Worm (Caenorhabditis elegans) whole organism, L4 larva: ENCODE data around the gene T08D10.4.

Experiments
- aha-1 ChIP-seq: fragments of 150-350 bp; peaks from one replicate; lab custom pipeline; 2014; ENCODE audit warnings: missing biosample characterization, missing genetic modification characterization
- dmd-6 ChIP-seq: fragments of 200-800 bp; sonication (Bioruptor generic); IDR thresholded peaks from 2 replicates; pipeline ENCODE4 v1.3.6; 2022; ENCODE audit warnings: missing genetic modification reagents, missing genetic modification characterization, missing compliant biosample characterization
- fkh-10 ChIP-seq: fragments of 150-350 bp; optimal IDR thresholded peaks from 2 replicates; lab custom pipeline; 2014; ENCODE audit warnings: missing biosample characterization, missing genetic modification reagents, missing genetic modification characterization
- hlh-30 ChIP-seq: sonication (generic microtip); optimal IDR thresholded peaks from 2 replicates; lab custom pipeline; 2017; ENCODE audit warnings: antibody characterized with exemption, mild to moderate bottlenecking, missing genetic modification characterization, missing compliant biosample characterization; ENCODE audit not compliant: insufficient read depth
- jun-1 ChIP-seq: fragments of 150-350 bp; optimal IDR thresholded peaks from 2 replicates; lab custom pipeline; 2014; ENCODE audit warnings: missing biosample characterization, missing genetic modification reagents, missing genetic modification characterization
- lim-7 ChIP-seq: fragments of 200-800 bp; sonication (Bioruptor generic); IDR thresholded peaks from 2 replicates; pipeline ENCODE4 v1.3.6; 2022; ENCODE audit warnings: missing genetic modification characterization, missing compliant biosample characterization
- lin-13 ChIP-seq: fragments of 150-350 bp; optimal IDR thresholded peaks from 2 replicates; lab custom pipeline; 2014; ENCODE audit warnings: missing biosample characterization, missing genetic modification reagents, missing genetic modification characterization
- nhr-11 ChIP-seq: fragments of 150-350 bp; optimal IDR thresholded peaks from 2 replicates; lab custom pipeline; 2014; ENCODE audit warnings: missing biosample characterization, missing genetic modification characterization
- nhr-41 ChIP-seq: fragments of 200-800 bp; sonication (Bioruptor generic); IDR thresholded peaks from 2 replicates; pipeline ENCODE4 v1.3.6; 2022; ENCODE audit warnings: missing genetic modification reagents, missing genetic modification characterization, missing compliant biosample characterization
- nhr-77 ChIP-seq: fragments of 150-350 bp; optimal IDR thresholded peaks from 2 replicates; lab custom pipeline; 2014; ENCODE audit warnings: missing biosample characterization, missing genetic modification characterization
- pqm-1 ChIP-seq: sonication (generic microtip); optimal IDR thresholded peaks from 2 replicates; lab custom pipeline; 2017; ENCODE audit warnings: missing biosample characterization, missing genetic modification characterization
- unc-62 ChIP-seq, 3 experiments: fragments of 150-350 bp in 1 of 3; sonication (generic microtip); optimal IDR thresholded peaks in 2 of 3; peaks in 1 of 3; 1 replicate in 1 of 3; 2 replicates in 2 of 3; lab custom pipeline; 2014 to 2017; ENCODE audit warnings: missing biosample characterization in 3 of 3, missing genetic modification characterization in 3 of 3, missing genetic modification reagents in 3 of 3, missing genotype in 1 of 3

ce11 chrX:11955125-11955524 is 2.0 kb upstream of the T08D10.4 start, which contains the start of gene T08D10.3:
- TF ChIP-seq jun-1 (tag; lab: Kevin White, UChicago) (no peak), fkh-10 (no peak), dmd-6 (GFP tag; lab: Robert Waterston, UW) (no peak), aha-1 (tag; lab: Kevin White, UChicago) (no peak), hlh-30 (tag; lab: Kevin White, UChicago) (no peak), lim-7 (GFP tag; lab: Robert Waterston, UW) (no peak), pqm-1 (tag; lab: Kevin White, UChicago) (no peak), nhr-77 (tag; lab: Kevin White, UChicago) (no peak), unc-62 (GFP tag; optimal IDR thresholded peaks at IDR 0.05 in 1 of 2; lab: Kevin White, UChicago) (no peak), unc-62 (tag; optimal IDR thresholded peaks at IDR 0.05; lab: Kevin White, UChicago) (no peak), nhr-41 (GFP tag; lab: Robert Waterston, UW) (no peak), nhr-11 (tag; lab: Kevin White, UChicago) (no peak), lin-13 (no peak)
